Fruit fly (Drosophila melanogaster) whole organism, wandering third instar larva: ENCODE results near the gene Nepl13.

Experiments
- GATAd ChIP-seq: sonication (Bioruptor generic); optimal IDR thresholded peaks from 2 replicates; lab custom pipeline; 2016; ENCODE audit warnings: missing biosample characterization, missing genetic modification characterization
- Hr83 ChIP-seq: fragments of 200-300 bp; sonication (Bioruptor generic); optimal IDR thresholded peaks from 2 replicates; lab custom pipeline; 2016; ENCODE audit warnings: missing biosample characterization, mild to moderate bottlenecking, missing genetic modification characterization, moderate library complexity; ENCODE audit not compliant: poor library complexity, severe bottlenecking
- Myc ChIP-seq: fragments of >200 bp; optimal IDR thresholded peaks from 2 replicates; lab custom pipeline; 2017
- Vsx2 ChIP-seq: fragments of 200-300, 225-300 bp; sonication (Bioruptor generic); optimal IDR thresholded peaks from 2 replicates; lab custom pipeline; 2018; ENCODE audit warnings: missing biosample characterization, missing genetic modification characterization; ENCODE audit not compliant: partially characterized antibody
- foxo ChIP-seq, 2 experiments: fragments of 200-800 bp; sonication (Bioruptor generic); optimal IDR thresholded peaks; 2 replicates in 1 of 2; 3 replicates in 1 of 2; lab custom pipeline; 2016 to 2017; ENCODE audit warnings: missing biosample characterization in 2 of 2, missing genetic modification characterization in 2 of 2
- fru ChIP-seq: fragments of 200-800 bp; sonication (Bioruptor generic); optimal IDR thresholded peaks from 3 replicates; lab custom pipeline; 2016; ENCODE audit warnings: missing biosample characterization, mild to moderate bottlenecking, missing genetic modification characterization
- lola ChIP-seq: fragments of >200 bp; optimal IDR thresholded peaks from 2 replicates; lab custom pipeline; 2017; ENCODE audit warnings: missing biosample characterization, missing genetic modification characterization
- psq ChIP-seq: fragments of 200-800 bp; sonication (Bioruptor generic); optimal IDR thresholded peaks from 3 replicates; lab custom pipeline; 2017; ENCODE audit warnings: missing biosample characterization, mild to moderate bottlenecking, missing genetic modification characterization, moderate library complexity
- rgr ChIP-seq: fragments of 200-800 bp; sonication (Bioruptor generic); optimal IDR thresholded peaks from 3 replicates; lab custom pipeline; 2016; ENCODE audit warnings: missing biosample characterization, mild to moderate bottlenecking, missing genetic modification characterization
- sage ChIP-seq: fragments of 200-800 bp; sonication (Bioruptor generic); optimal IDR thresholded peaks from 2 replicates; lab custom pipeline; 2016; ENCODE audit warnings: missing biosample characterization, mild to moderate bottlenecking, missing genetic modification characterization

dm6 chr3R:22756289-22756688 lies 4.6 kb downstream of the Nepl13 start:
- TF ChIP-seq foxo (GFP tag; optimal IDR thresholded peaks at IDR 0.05; lab: Kevin White, UChicago) (no peak), psq (no peak), sage (no peak), lola (GFP tag; lab: Kevin White, UChicago) (no peak), fru (GFP tag; lab: Kevin White, UChicago) (no peak), GATAd (GFP tag; lab: Kevin White, UChicago) (no peak), rgr (no peak), Vsx2 (GFP tag; lab: Kevin White, UChicago) (no peak), Hr83 (GFP tag; lab: Kevin White, UChicago) (no peak), Myc (lab: Kevin White, UChicago) (no peak)
